Fruit fly (Drosophila melanogaster): ENCODE results near the gene CG12746.

DNA sequence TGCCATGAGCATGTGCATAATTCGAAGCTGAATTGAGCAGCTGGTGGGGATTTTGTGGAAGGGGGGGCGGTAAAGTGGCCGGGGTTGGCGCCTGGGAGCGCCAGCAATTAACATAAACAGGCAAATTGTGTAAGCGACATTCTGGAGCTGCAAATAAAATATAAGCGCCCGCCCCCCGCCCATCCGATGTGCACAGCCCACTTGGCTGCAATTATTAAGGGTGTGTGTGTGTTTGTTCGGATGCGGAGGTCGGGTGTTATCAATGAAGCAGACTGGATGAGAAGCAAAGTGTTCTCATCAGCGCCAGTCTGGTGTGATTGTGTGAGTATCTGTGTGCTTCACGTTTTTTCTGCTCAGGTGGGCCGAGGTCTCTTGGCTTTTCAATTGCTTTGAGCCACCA is 44.9 kb upstream of the CG12746 start:
- TF ChIP-seq CG8359 (GFP tag; optimal IDR thresholded peaks at IDR 0.05; ENCODE audit: borderline replicate concordance) (no peak), CG1602 (GFP tag; optimal IDR thresholded peaks at IDR 0.05) (no peak), CG6689 (GFP tag; IDR thresholded peaks at IDR 0.05) (no peak), dmrt99B (tag; optimal IDR thresholded peaks at IDR 0.05) (no peak), gcm (GFP tag; optimal IDR thresholded peaks at IDR 0.05) (no peak), H2.0 (GFP tag; IDR thresholded peaks at IDR 0.05) (no peak)

Data from whole organism, embryonic.